Worm (Caenorhabditis elegans): Measurements from ENCODE around the gene C18H9.6.

Gene C18H9.6

DNA sequence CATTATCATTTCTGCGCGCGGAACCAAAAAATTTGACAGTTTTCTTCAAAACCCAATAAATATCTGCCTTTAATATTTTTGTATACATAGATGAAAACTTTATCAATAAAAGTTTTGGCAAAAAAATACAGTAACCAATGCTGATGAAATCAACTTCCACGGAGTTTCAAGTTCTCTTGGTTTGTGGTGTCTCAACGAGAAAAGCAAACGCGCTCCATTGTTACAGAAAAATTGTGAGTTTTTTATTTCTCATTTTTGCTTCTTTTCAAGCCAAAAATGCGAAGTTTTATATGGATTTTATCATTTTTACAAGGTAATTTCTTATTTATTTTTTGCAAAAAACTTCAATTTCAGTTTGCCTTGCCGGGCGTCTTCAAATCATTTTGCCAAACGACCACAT lies 33.2 kb upstream of the C18H9.6 start, which contains the start of gene T14B4.3 (continued):
- TF ChIP-seq alr-1 (tag; optimal IDR thresholded peaks at IDR 0.05; ENCODE audit: borderline replicate concordance): no peak
- peak in 1 of 2 experiments; percentile 35 for TF ChIP-seq mdl-1 (tag; optimal IDR thresholded peaks at IDR 0.05)
- peak in 1 of 6 experiments; percentile 47 for TF ChIP-seq elt-3 (tag; optimal IDR thresholded peaks at IDR 0.05)
- TF ChIP-seq nhr-77 (tag; optimal IDR thresholded peaks at IDR 0.05): peak; percentile 28
- peak; percentile 4 for TF ChIP-seq C04F5.9 (tag; optimal IDR thresholded peaks at IDR 0.05)
- TF ChIP-seq efl-1 (optimal IDR thresholded peaks at IDR 0.05): peak; percentile 75 to 82
- peak; percentile 57 to 96 for TF ChIP-seq efl-1 (GFP tag; optimal IDR thresholded peaks at IDR 0.05 in 1 of 2)
- TF ChIP-seq dpl-1 (GFP tag; optimal IDR thresholded peaks at IDR 0.05): peak; percentile 53 to 72 (median 71)
- TF ChIP-seq mab-9 (GFP tag; IDR thresholded peaks at IDR 0.05): no peak
- TF ChIP-seq lsy-2 (tag; optimal IDR thresholded peaks at IDR 0.05): peak; percentile 68 to 88
- no peak for TF ChIP-seq hlh-17 (GFP tag; optimal IDR thresholded peaks at IDR 0.05; ENCODE audit: borderline replicate concordance)
- TF ChIP-seq lin-14 (GFP tag; optimal IDR thresholded peaks at IDR 0.05): peak; percentile 75
- no peak for TF ChIP-seq ceh-63 (GFP tag; optimal IDR thresholded peaks at IDR 0.05)
- peak; percentile 78 for TF ChIP-seq lin-15B (tag; optimal IDR thresholded peaks at IDR 0.05)
- peak; percentile 88 for TF ChIP-seq rnt-1 (tag; optimal IDR thresholded peaks at IDR 0.05)
- TF ChIP-seq nhr-85 (tag): peak; percentile 43
- TF ChIP-seq mep-1 (tag; optimal IDR thresholded peaks at IDR 0.05): peak; percentile 57
- peak; percentile 59 for TF ChIP-seq nhr-90 (tag; optimal IDR thresholded peaks at IDR 0.05; ENCODE audit: poor library complexity)
- peak; percentile 61 for TF ChIP-seq blmp-1 (tag; optimal IDR thresholded peaks at IDR 0.05)
- TF ChIP-seq elt-2 (tag; optimal IDR thresholded peaks at IDR 0.05): no peak
- peak; percentile 43 for TF ChIP-seq skn-1 (tag; optimal IDR thresholded peaks at IDR 0.05)
- TF ChIP-seq F16B12.6 (tag; optimal IDR thresholded peaks at IDR 0.05): peak; percentile 46
- peak; percentile 50 for TF ChIP-seq xbp-1 (tag; optimal IDR thresholded peaks at IDR 0.05)
- TF ChIP-seq C16A3.4 (tag; optimal IDR thresholded peaks at IDR 0.05): peak; percentile 83
- peak; percentile 14 for TF ChIP-seq unc-86 (tag; optimal IDR thresholded peaks at IDR 0.05)
- peak; percentile 54 for TF ChIP-seq tbx-2 (tag; optimal IDR thresholded peaks at IDR 0.05)
- peak; percentile 20 for TF ChIP-seq vab-15 (tag; optimal IDR thresholded peaks at IDR 0.05)
- peak; percentile 57 to 85 for TF ChIP-seq lin-35 (GFP tag; optimal IDR thresholded peaks at IDR 0.05)
- TF ChIP-seq jun-1 (tag; optimal IDR thresholded peaks at IDR 0.05): peak; percentile 26
- peak in 1 of 2 experiments; percentile 67 for TF ChIP-seq ztf-11 (tag; optimal IDR thresholded peaks at IDR 0.05)
- TF ChIP-seq snu-23 (GFP tag; optimal IDR thresholded peaks at IDR 0.05): peak; percentile 60
- no peak for TF ChIP-seq pqm-1 (tag; optimal IDR thresholded peaks at IDR 0.05)
- peak; percentile 15 for TF ChIP-seq dsc-1 (tag; optimal IDR thresholded peaks at IDR 0.05)

DNA sequence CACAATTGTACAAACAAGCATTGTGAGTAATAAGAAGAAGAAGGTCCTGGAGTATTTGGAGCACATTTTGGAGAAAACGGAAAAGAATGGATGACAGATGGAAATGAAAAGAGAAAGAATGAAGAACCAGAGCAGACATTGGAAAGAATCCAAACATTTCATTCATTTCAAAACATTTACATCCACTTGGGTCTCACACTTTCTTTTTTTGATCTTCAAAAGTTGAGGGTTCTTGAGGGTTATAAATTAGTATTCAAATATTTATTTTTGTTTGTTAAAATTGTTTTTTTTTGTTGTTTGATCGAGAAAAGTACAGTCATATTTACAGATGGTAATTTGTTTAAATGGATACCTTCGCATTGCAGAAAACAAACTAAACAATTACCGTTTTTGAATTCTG lies 32.3 kb upstream of the C18H9.6 start, which contains the start of gene T14B4.9:
Gene T14B4.9 (minus strand): TSS at position 101 of the 400 bp plus-strand sequence.
- no peak for TF ChIP-seq fos-1 (tag; optimal IDR thresholded peaks at IDR 0.05)
- no peak for TF ChIP-seq lir-3 (tag; optimal IDR thresholded peaks at IDR 0.05; ENCODE audit: poor library complexity)
- TF ChIP-seq nhr-90 (tag; optimal IDR thresholded peaks at IDR 0.05; ENCODE audit: poor library complexity): no peak
- TF ChIP-seq nhr-28 (tag; optimal IDR thresholded peaks at IDR 0.05): no peak
- TF ChIP-seq lin-14 (GFP tag; optimal IDR thresholded peaks at IDR 0.05): no peak
- TF ChIP-seq unc-130 (tag; optimal IDR thresholded peaks at IDR 0.05): no peak
- no peak for TF ChIP-seq skn-1 (tag; optimal IDR thresholded peaks at IDR 0.05)
- TF ChIP-seq nhr-76 (tag; optimal IDR thresholded peaks at IDR 0.05): no peak
- TF ChIP-seq irx-1 (tag; optimal IDR thresholded peaks at IDR 0.05): no peak
- TF ChIP-seq elt-3 (tag; optimal IDR thresholded peaks at IDR 0.05): no peak
- no peak for TF ChIP-seq nhr-71 (tag; optimal IDR thresholded peaks at IDR 0.05)
- TF ChIP-seq unc-62 (GFP tag; optimal IDR thresholded peaks at IDR 0.05): no peak
- no peak for TF ChIP-seq fkh-8 (tag; optimal IDR thresholded peaks at IDR 0.05)

Measured in whole organism, L1 larva.